Worm (Caenorhabditis elegans): Measurements from ENCODE around the gene smex-2.

The smex-2 gene

ce11 chrX:2013912-2014311 is 25.3 kb downstream of the smex-2 start:
- TF ChIP-seq lin-14 (GFP tag; optimal IDR thresholded peaks at IDR 0.05) (peak; percentile 19), hpl-2 (GFP tag; optimal IDR thresholded peaks at IDR 0.05) (no peak), grh-1 (GFP tag; IDR thresholded peaks at IDR 0.05) (no peak), sup-37 (GFP tag; optimal IDR thresholded peaks at IDR 0.05) (no peak), skn-1 (tag; optimal IDR thresholded peaks at IDR 0.05) (peak; percentile 69), ets-5 (GFP tag; IDR thresholded peaks at IDR 0.05) (no peak), ceh-82 (tag; optimal IDR thresholded peaks at IDR 0.05) (peak in 2 of 3 experiments; percentile 14 to 15)

- TF ChIP-seq skn-1 (tag; optimal IDR thresholded peaks at IDR 0.05) (peak; percentile 25), ceh-63 (GFP tag; optimal IDR thresholded peaks at IDR 0.05) (no peak), fkh-8 (tag; optimal IDR thresholded peaks at IDR 0.05) (peak; percentile 63), tbx-2 (tag; optimal IDR thresholded peaks at IDR 0.05) (no peak), nhr-84 (tag; optimal IDR thresholded peaks at IDR 0.05) (no peak), ceh-90 (tag; optimal IDR thresholded peaks at IDR 0.05) (no peak), nhr-19 (GFP tag; conservative IDR thresholded peaks at IDR 0.05) (no peak), alr-1 (tag; optimal IDR thresholded peaks at IDR 0.05; ENCODE audit: borderline replicate concordance) (no peak), rnt-1 (tag; optimal IDR thresholded peaks at IDR 0.05) (no peak), nhr-85 (tag) (no peak), aha-1 (tag; optimal IDR thresholded peaks at IDR 0.05) (no peak), egl-13 (tag; optimal IDR thresholded peaks at IDR 0.05) (no peak), egl-27 (tag; optimal IDR thresholded peaks at IDR 0.05) (no peak), snpc-4 (tag; optimal IDR thresholded peaks at IDR 0.05) (no peak), efl-1 (optimal IDR thresholded peaks at IDR 0.05) (no peak), efl-1 (GFP tag; optimal IDR thresholded peaks at IDR 0.05 in 1 of 2) (peak in 1 of 2 experiments; percentile 90), dpl-1 (GFP tag; optimal IDR thresholded peaks at IDR 0.05) (no peak)
These were observed 26.6 kb downstream of the smex-2 start, which contains the start of gene Y102A11A.9 for ce11 chrX:2012491-2013201. Y102A11A.9 (plus strand) TSS chrX:2013151.

- no peak for TF ChIP-seq dpl-1 (GFP tag; optimal IDR thresholded peaks at IDR 0.05)
- TF ChIP-seq pqm-1 (tag; optimal IDR thresholded peaks at IDR 0.05) = no peak
- TF ChIP-seq ets-5 (GFP tag; IDR thresholded peaks at IDR 0.05) = no peak
- TF ChIP-seq hlh-17 (GFP tag; optimal IDR thresholded peaks at IDR 0.05; ENCODE audit: borderline replicate concordance) = no peak
- no peak for TF ChIP-seq sup-37 (GFP tag; optimal IDR thresholded peaks at IDR 0.05)
These were observed 38.7 kb downstream of the smex-2 start for ce11 chrX:2000517-2000916.

DNA sequence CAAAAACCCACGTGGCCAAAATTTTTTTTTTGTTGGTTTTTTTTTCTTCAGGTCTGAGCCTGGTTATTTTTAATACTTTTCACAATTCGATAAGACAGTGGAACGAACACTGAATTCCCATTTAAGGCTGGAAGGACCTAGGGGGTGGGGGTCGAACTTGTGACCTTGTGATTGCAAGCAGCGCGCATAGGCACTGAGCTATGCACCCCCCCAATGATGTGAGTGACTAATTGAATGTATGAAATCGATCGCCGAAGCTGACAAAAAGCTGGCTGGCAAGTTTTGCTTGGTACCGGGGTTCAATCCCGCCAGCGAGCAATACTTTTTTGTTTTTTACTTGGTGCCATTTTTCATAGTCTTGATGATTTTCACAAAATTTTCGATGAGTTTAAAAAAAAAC is 40.4 kb downstream of the smex-2 start:
- no peak for TF ChIP-seq unc-62 (GFP tag; optimal IDR thresholded peaks at IDR 0.05)

ce11 chrX:1997934-1998333 is 41.3 kb downstream of the smex-2 start, which contains the start of gene Y40A1A.3:
Y40A1A.3 (minus strand) TSS chrX:1998034.
- TF ChIP-seq C04F5.9 (tag; optimal IDR thresholded peaks at IDR 0.05) = no peak
- TF ChIP-seq jun-1 (tag; optimal IDR thresholded peaks at IDR 0.05) = no peak
- no peak for TF ChIP-seq elt-2 (tag; optimal IDR thresholded peaks at IDR 0.05)
- TF ChIP-seq pag-3 (tag; optimal IDR thresholded peaks at IDR 0.05; ENCODE audit: borderline replicate concordance, insufficient read depth) = no peak
- TF ChIP-seq F16B12.6 (tag; optimal IDR thresholded peaks at IDR 0.05) = no peak
- no peak for TF ChIP-seq xbp-1 (tag; optimal IDR thresholded peaks at IDR 0.05)
- TF ChIP-seq pqm-1 (tag; optimal IDR thresholded peaks at IDR 0.05) = no peak
- no peak for TF ChIP-seq nhr-28 (tag; optimal IDR thresholded peaks at IDR 0.05)
- TF ChIP-seq fos-1 (tag; optimal IDR thresholded peaks at IDR 0.05) = no peak
- TF ChIP-seq aha-1 (tag; optimal IDR thresholded peaks at IDR 0.05) = no peak
- TF ChIP-seq nhr-47 (tag; optimal IDR thresholded peaks at IDR 0.05) = no peak
- TF ChIP-seq blmp-1 (tag; optimal IDR thresholded peaks at IDR 0.05) = no peak
- TF ChIP-seq egl-27 (tag; optimal IDR thresholded peaks at IDR 0.05) = no peak
